Worm (Caenorhabditis elegans) whole organism, mixed stage, embryonic: ENCODE data around the gene tbc-17.

Experiments used
- M03D4.4 ChIP-seq: sonication (generic microtip); optimal IDR thresholded peaks from 2 replicates; lab custom pipeline; 2017; ENCODE audit warnings: mild to moderate bottlenecking, missing genetic modification characterization, missing compliant biosample characterization
- bed-3 ChIP-seq: fragments of 200-800 bp; sonication (Bioruptor generic); optimal IDR thresholded peaks from 3 replicates; lab custom pipeline; 2018; ENCODE audit warnings: mild to moderate bottlenecking, missing genetic modification characterization, moderate library complexity, missing compliant biosample characterization
- blmp-1 ChIP-seq: fragments of 150-350 bp; optimal IDR thresholded peaks from 2 replicates; lab custom pipeline; 2014; ENCODE audit warnings: missing biosample characterization, missing genetic modification characterization
- ceh-39 ChIP-seq: fragments of 150-350 bp; optimal IDR thresholded peaks from 2 replicates; lab custom pipeline; 2014; ENCODE audit warnings: missing biosample characterization, missing genetic modification characterization
- ceh-43 ChIP-seq: fragments of 200-800 bp; sonication (Bioruptor generic); optimal IDR thresholded peaks from 2 replicates; lab custom pipeline; 2018; ENCODE audit warnings: mild to moderate bottlenecking, missing genetic modification characterization, moderate library complexity, missing compliant biosample characterization
- ceh-83 ChIP-seq: fragments of 200-800 bp; sonication (Bioruptor generic); optimal IDR thresholded peaks from 2 replicates; lab custom pipeline; 2018; ENCODE audit warnings: mild to moderate bottlenecking, missing genetic modification characterization, missing compliant biosample characterization
- ces-1 ChIP-seq: fragments of 150-350 bp; optimal IDR thresholded peaks from 2 replicates; lab custom pipeline; 2014; ENCODE audit warnings: missing biosample characterization, missing genetic modification reagents, missing genetic modification characterization
- cnd-1 ChIP-seq: fragments of 200-800 bp; sonication (Bioruptor generic); optimal IDR thresholded peaks from 2 replicates; lab custom pipeline; 2018; ENCODE audit warnings: mild to moderate bottlenecking, missing genetic modification characterization, missing compliant biosample characterization
- drap-1 ChIP-seq: fragments of 200-800 bp; sonication (Bioruptor generic); optimal IDR thresholded peaks from 3 replicates; lab custom pipeline; 2018; ENCODE audit warnings: mild to moderate bottlenecking, missing genetic modification characterization, missing compliant biosample characterization
- elt-1 ChIP-seq: sonication (generic microtip); optimal IDR thresholded peaks from 2 replicates; lab custom pipeline; 2017; ENCODE audit warnings: missing genetic modification characterization, mild to moderate bottlenecking, missing compliant biosample characterization, antibody characterized with exemption, moderate library complexity, borderline replicate concordance; ENCODE audit not compliant: insufficient read depth
- elt-3 ChIP-seq: fragments of 150-350 bp; optimal IDR thresholded peaks from 2 replicates; lab custom pipeline; 2014; ENCODE audit warnings: missing biosample characterization, missing genetic modification characterization
- flh-1 ChIP-seq: fragments of 200-800 bp; sonication (Bioruptor generic); optimal IDR thresholded peaks from 2 replicates; lab custom pipeline; 2018; ENCODE audit warnings: mild to moderate bottlenecking, missing genetic modification characterization, moderate library complexity, missing compliant biosample characterization
- ham-2 ChIP-seq: fragments of 200-800 bp; sonication (Bioruptor generic); optimal IDR thresholded peaks from 2 replicates; lab custom pipeline; 2018; ENCODE audit warnings: mild to moderate bottlenecking, missing genetic modification characterization, missing compliant biosample characterization
- hlh-1 ChIP-seq: fragments of 150-350 bp; optimal IDR thresholded peaks from 2 replicates; lab custom pipeline; 2014; ENCODE audit warnings: missing biosample characterization, missing genetic modification reagents, missing genetic modification characterization
- lin-13 ChIP-seq: fragments of 150-350 bp; optimal IDR thresholded peaks from 2 replicates; lab custom pipeline; 2014; ENCODE audit warnings: missing biosample characterization, missing genetic modification characterization
- lin-32 ChIP-seq: fragments of 200-800 bp; sonication (Bioruptor generic); optimal IDR thresholded peaks from 2 replicates; lab custom pipeline; 2018; ENCODE audit warnings: mild to moderate bottlenecking, missing genetic modification characterization, missing compliant biosample characterization
- lsy-2 ChIP-seq: fragments of 150-350 bp; optimal IDR thresholded peaks from 2 replicates; lab custom pipeline; 2014; ENCODE audit warnings: missing biosample characterization, missing genetic modification characterization
- mab-5 ChIP-seq: fragments of 150-350 bp; optimal IDR thresholded peaks from 2 replicates; lab custom pipeline; 2014; ENCODE audit warnings: missing biosample characterization, missing genetic modification characterization
- mep-1 ChIP-seq: fragments of 150-350 bp; optimal IDR thresholded peaks from 2 replicates; lab custom pipeline; 2017; ENCODE audit warnings: missing biosample characterization, missing genetic modification reagents, missing genetic modification characterization, inconsistent platforms
- mls-2 ChIP-seq: sonication (generic microtip); optimal IDR thresholded peaks from 2 replicates; lab custom pipeline; 2016; ENCODE audit warnings: mild to moderate bottlenecking, missing genetic modification characterization, moderate library complexity, missing compliant biosample characterization
- nhr-12 ChIP-seq: fragments of 150-350 bp; optimal IDR thresholded peaks from 2 replicates; lab custom pipeline; 2014; ENCODE audit warnings: missing biosample characterization, missing genetic modification characterization
- nhr-2 ChIP-seq: fragments of 150-350 bp; optimal IDR thresholded peaks from 2 replicates; lab custom pipeline; 2014; ENCODE audit warnings: missing biosample characterization, missing genetic modification characterization
- nhr-28 ChIP-seq: fragments of 150-350 bp; optimal IDR thresholded peaks from 2 replicates; lab custom pipeline; 2014; ENCODE audit warnings: missing biosample characterization, missing genetic modification characterization
- nhr-76 ChIP-seq: sonication (generic microtip); optimal IDR thresholded peaks from 2 replicates; lab custom pipeline; 2017; ENCODE audit warnings: missing biosample characterization, missing genetic modification characterization
- pha-4 ChIP-seq: fragments of 150-350 bp; optimal IDR thresholded peaks from 2 replicates; lab custom pipeline; 2018; ENCODE audit warnings: missing biosample characterization, missing genetic modification reagents, missing genetic modification characterization
- sem-2 ChIP-seq: fragments of 200-800 bp; sonication (Bioruptor generic); optimal IDR thresholded peaks from 2 replicates; lab custom pipeline; 2018; ENCODE audit warnings: mild to moderate bottlenecking, missing genetic modification characterization, missing compliant biosample characterization
- sptf-1 ChIP-seq: sonication (generic microtip); optimal IDR thresholded peaks from 2 replicates; lab custom pipeline; 2017; ENCODE audit warnings: mild to moderate bottlenecking, missing genetic modification characterization, moderate library complexity, missing compliant biosample characterization
- unc-120 ChIP-seq: sonication (generic microtip); optimal IDR thresholded peaks from 2 replicates; lab custom pipeline; 2017; ENCODE audit warnings: missing genetic modification characterization, missing compliant biosample characterization; ENCODE audit not compliant: poor library complexity, severe bottlenecking
- unc-39 ChIP-seq: fragments of 150-350 bp; optimal IDR thresholded peaks from 2 replicates; lab custom pipeline; 2014; ENCODE audit warnings: missing biosample characterization, missing genetic modification characterization
- unc-62 ChIP-seq: fragments of 150-350 bp; optimal IDR thresholded peaks from 2 replicates; lab custom pipeline; 2014; ENCODE audit warnings: missing biosample characterization, missing genetic modification reagents, missing genetic modification characterization
- zip-8 ChIP-seq: fragments of 150-350 bp; optimal IDR thresholded peaks from 2 replicates; lab custom pipeline; 2014; ENCODE audit warnings: missing biosample characterization, missing genetic modification characterization
- ztf-11 ChIP-seq: fragments of 150-350 bp; optimal IDR thresholded peaks from 2 replicates; lab custom pipeline; 2014; ENCODE audit warnings: missing biosample characterization, missing genetic modification characterization

The tbc-17 gene

DNA sequence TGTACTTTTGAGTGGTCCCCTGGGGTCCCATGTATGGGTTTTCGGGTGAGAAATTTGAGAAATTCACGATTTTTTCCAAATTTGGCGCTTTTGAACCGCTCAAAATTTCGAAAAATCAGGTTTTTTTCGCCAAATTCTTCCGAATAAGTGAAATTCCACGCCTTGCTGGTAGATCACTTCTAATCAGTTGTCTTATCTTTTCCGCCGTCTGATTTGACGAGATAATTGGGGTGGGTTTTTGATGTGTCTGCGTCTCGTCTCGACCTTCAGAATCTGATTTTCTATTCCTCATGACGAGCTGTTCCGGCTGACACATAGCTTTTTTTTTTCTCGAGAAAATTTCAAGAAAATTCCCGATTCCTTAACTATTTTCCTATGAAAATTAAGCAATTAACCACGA lies 4.9 kb upstream of the tbc-17 start:
- TF ChIP-seq ceh-39 (tag; lab: Kevin White, UChicago) (no peak), cnd-1 (tag; lab: Kevin White, UChicago) (no peak), flh-1 (GFP tag; lab: Kevin White, UChicago) (no peak), hlh-1 (tag; lab: Kevin White, UChicago) (no peak), nhr-2 (tag; lab: Kevin White, UChicago) (no peak), mep-1 (no peak), nhr-28 (tag; lab: Kevin White, UChicago) (no peak), ztf-11 (tag; lab: Kevin White, UChicago) (no peak), unc-39 (no peak), elt-1 (tag; lab: Kevin White, UChicago) (peak; percentile 35), lsy-2 (tag; lab: Kevin White, UChicago) (no peak), elt-3 (tag; lab: Kevin White, UChicago) (peak; percentile 18), mab-5 (tag; lab: Kevin White, UChicago) (no peak), pha-4 (tag; lab: Kevin White, UChicago) (no peak), unc-62 (GFP tag; lab: Kevin White, UChicago) (peak; percentile 42), ces-1 (GFP tag; lab: Kevin White, UChicago) (no peak), drap-1 (no peak), ham-2 (GFP tag; lab: Kevin White, UChicago) (no peak), lin-13 (no peak), sptf-1 (tag; lab: Kevin White, UChicago) (no peak), zip-8 (no peak), unc-120 (tag; lab: Kevin White, UChicago) (no peak), mls-2 (tag; lab: Kevin White, UChicago) (no peak), ceh-83 (GFP tag; lab: Kevin White, UChicago) (no peak), blmp-1 (no peak), nhr-76 (tag; lab: Kevin White, UChicago) (no peak)
- TF ChIP-seq, all 35 proteins: peak for 3

DNA sequence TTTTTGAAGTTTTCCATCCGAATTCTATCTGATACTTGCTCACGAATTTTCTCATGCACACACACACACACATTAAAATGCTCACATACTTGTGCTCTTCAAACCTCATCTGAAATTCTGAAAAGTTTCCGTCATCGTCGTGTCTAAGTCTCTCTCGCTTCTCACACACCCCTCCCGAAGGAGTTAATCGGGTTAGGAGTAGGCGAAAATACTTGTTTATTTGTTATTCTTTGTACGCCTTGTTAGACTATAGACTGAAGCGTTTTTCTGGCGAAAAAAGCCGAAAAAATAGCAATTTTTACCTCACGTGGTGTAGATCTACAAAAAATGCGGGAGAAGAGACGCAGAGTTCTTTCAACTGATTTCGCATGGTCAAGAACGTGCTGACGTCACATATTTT lies 3.3 kb upstream of the tbc-17 start:
- peak; percentile 64 for TF ChIP-seq ces-1 (GFP tag; lab: Kevin White, UChicago)
- no peak for TF ChIP-seq drap-1

DNA sequence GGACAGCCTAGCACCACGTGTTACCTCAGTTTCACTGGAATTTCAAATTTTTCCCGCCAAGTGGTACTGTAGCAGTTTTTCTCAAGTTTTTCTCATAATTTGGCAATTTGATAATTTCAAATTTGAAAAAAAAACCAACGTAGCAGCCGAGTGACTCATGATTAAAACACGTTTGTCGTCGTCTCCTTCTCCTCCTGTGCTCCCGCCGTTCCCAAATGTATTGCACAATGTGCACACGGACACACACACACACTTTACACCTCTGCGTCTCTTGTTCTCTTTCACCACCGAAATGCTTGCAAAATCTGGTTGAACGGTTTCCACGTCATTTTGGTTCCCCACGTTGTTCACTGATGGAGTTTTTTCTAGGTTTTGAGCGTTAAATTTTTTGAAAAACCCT lies 2.9 kb upstream of the tbc-17 start:
- TF ChIP-seq nhr-12 (tag; lab: Kevin White, UChicago) (no peak), unc-120 (tag; lab: Kevin White, UChicago) (no peak), nhr-2 (tag; lab: Kevin White, UChicago) (no peak), sem-2 (GFP tag; lab: Kevin White, UChicago) (no peak), lin-32 (GFP tag; lab: Kevin White, UChicago) (no peak), nhr-76 (tag; lab: Kevin White, UChicago) (no peak), lsy-2 (tag; lab: Kevin White, UChicago) (no peak), ztf-11 (tag; lab: Kevin White, UChicago) (no peak), ces-1 (GFP tag; lab: Kevin White, UChicago) (no peak), ceh-39 (tag; lab: Kevin White, UChicago) (no peak), ham-2 (GFP tag; lab: Kevin White, UChicago) (no peak)
- TF ChIP-seq, all 35 proteins: peak for 0

DNA sequence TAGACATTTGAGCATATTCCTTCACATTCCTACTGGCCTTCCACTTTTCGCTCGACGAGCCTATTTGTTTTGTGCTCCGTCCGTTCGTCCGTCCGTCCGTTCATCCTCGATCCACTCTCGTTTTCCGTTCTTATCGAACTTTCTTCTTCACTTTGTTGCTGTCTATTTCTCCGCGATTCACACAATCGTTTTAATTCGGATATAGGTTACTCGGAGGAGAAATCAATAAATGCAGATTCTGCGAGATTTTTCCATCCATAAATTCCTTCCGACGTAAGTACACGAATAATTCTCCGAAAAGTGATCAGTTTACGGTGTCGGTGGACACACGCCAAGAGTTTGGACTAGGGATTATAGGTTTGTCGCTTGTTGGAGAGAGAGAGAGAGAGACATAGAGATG lies 1.5 kb upstream of the tbc-17 start:
- TF ChIP-seq zip-8 (no peak), ham-2 (GFP tag; lab: Kevin White, UChicago) (no peak), hlh-1 (tag; lab: Kevin White, UChicago) (no peak), blmp-1 (peak; percentile 75)
- TF ChIP-seq, all 35 proteins: peak for 1

DNA sequence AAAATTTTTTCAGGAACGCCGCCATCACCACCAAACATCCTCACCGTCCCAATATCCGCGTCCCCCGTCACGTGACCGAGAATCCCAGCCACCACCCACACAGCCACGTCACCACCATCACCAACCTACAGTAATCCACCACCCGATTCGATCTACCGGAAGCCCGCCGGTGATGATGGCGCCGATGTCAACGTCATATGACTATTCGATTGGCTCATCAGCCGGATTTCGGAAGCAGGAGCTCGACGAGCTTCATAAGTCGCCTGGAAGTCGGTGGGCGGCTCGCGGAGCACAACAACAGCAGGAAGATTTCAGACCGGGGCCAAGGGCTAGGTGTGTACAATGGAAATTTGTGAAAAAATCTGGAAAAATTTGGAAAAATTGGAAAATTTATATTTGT lies 1.9 kb downstream of the tbc-17 start:
- TF ChIP-seq ceh-39 (tag; lab: Kevin White, UChicago), result no peak
- no peak for TF ChIP-seq bed-3 (GFP tag; lab: Kevin White, UChicago)
- TF ChIP-seq M03D4.4 (tag; lab: Kevin White, UChicago), result no peak
- TF ChIP-seq lsy-2 (tag; lab: Kevin White, UChicago), result no peak
- TF ChIP-seq nhr-76 (tag; lab: Kevin White, UChicago), result no peak
- no peak for TF ChIP-seq ham-2 (GFP tag; lab: Kevin White, UChicago)
- no peak for TF ChIP-seq drap-1
- TF ChIP-seq ceh-43, result no peak
- TF ChIP-seq pha-4 (tag; lab: Kevin White, UChicago), result no peak
- TF ChIP-seq nhr-12 (tag; lab: Kevin White, UChicago), result no peak
